Worm (Caenorhabditis elegans) whole organism, L4 larva: ENCODE results near the gene R09E10.6.

Source experiments
- F10B5.3 ChIP-seq: sonication (generic microtip); optimal IDR thresholded peaks from 2 replicates; lab custom pipeline; 2016; ENCODE audit warnings: mild to moderate bottlenecking, missing genetic modification characterization, missing compliant biosample characterization
- F37D6.2 ChIP-seq: sonication (generic microtip); optimal IDR thresholded peaks from 2 replicates; lab custom pipeline; 2016; ENCODE audit warnings: mild to moderate bottlenecking, missing genetic modification characterization, missing compliant biosample characterization
- F49E8.2 ChIP-seq: sonication (generic microtip); optimal IDR thresholded peaks from 2 replicates; lab custom pipeline; 2016; ENCODE audit warnings: missing compliant biosample characterization, mild to moderate bottlenecking, missing genetic modification characterization, borderline replicate concordance
- T26A8.4 ChIP-seq: fragments of 200-800 bp; sonication (Bioruptor generic); IDR thresholded peaks from 2 replicates; pipeline ENCODE4 v1.3.6; 2022; ENCODE audit warnings: missing genetic modification characterization, missing compliant biosample characterization
- Y75B8A.6 ChIP-seq: fragments of 200-800 bp; sonication (Bioruptor generic); IDR thresholded peaks from 2 replicates; pipeline ENCODE4 v1.3.6; 2022; ENCODE audit warnings: missing genetic modification reagents, missing genetic modification characterization, missing compliant biosample characterization
- aha-1 ChIP-seq: fragments of 150-350 bp; peaks from one replicate; lab custom pipeline; 2014; ENCODE audit warnings: missing biosample characterization, missing genetic modification characterization
- aly-2 ChIP-seq: sonication (generic microtip); optimal IDR thresholded peaks from 2 replicates; lab custom pipeline; 2018; ENCODE audit warnings: missing biosample characterization, missing genetic modification characterization
- daf-16 ChIP-seq, 3 experiments: sonication (generic microtip); optimal IDR thresholded peaks; 2 replicates each; lab custom pipeline; 2016 to 2017; ENCODE audit warnings: missing genetic modification characterization in 3 of 3, missing genetic modification reagents in 3 of 3, mild to moderate bottlenecking in 2 of 3, missing compliant biosample characterization in 2 of 3, missing biosample characterization in 1 of 3, moderate library complexity in 1 of 3
- daf-19 ChIP-seq: fragments of 200-800 bp; sonication (Bioruptor generic); conservative IDR thresholded peaks from 2 replicates; pipeline ENCODE4 v1.3.6; 2022; ENCODE audit warnings: missing genetic modification characterization, missing compliant biosample characterization
- dmd-6 ChIP-seq: fragments of 200-800 bp; sonication (Bioruptor generic); IDR thresholded peaks from 2 replicates; pipeline ENCODE4 v1.3.6; 2022; ENCODE audit warnings: missing genetic modification reagents, missing genetic modification characterization, missing compliant biosample characterization
- dmd-9 ChIP-seq: fragments of 200-800 bp; sonication (Bioruptor generic); IDR thresholded peaks from 2 replicates; pipeline ENCODE4 v1.3.6; 2022; ENCODE audit warnings: missing genetic modification reagents, missing genetic modification characterization, missing compliant biosample characterization
- dve-1 ChIP-seq: sonication (generic microtip); optimal IDR thresholded peaks from 2 replicates; lab custom pipeline; 2017; ENCODE audit warnings: antibody characterized with exemption, mild to moderate bottlenecking, missing genetic modification characterization, missing compliant biosample characterization; ENCODE audit not compliant: insufficient read depth
- egl-27 ChIP-seq: sonication (generic microtip); optimal IDR thresholded peaks from 3 replicates; lab custom pipeline; 2017; ENCODE audit warnings: missing biosample characterization, missing genetic modification reagents, missing genetic modification characterization
- fos-1 ChIP-seq: fragments of 150-350 bp; optimal IDR thresholded peaks from 2 replicates; lab custom pipeline; 2014; ENCODE audit warnings: missing biosample characterization, missing genetic modification characterization
- gei-8 ChIP-seq: fragments of 200-800 bp; sonication (Bioruptor generic); optimal IDR thresholded peaks from 2 replicates; lab custom pipeline; 2018; ENCODE audit warnings: mild to moderate bottlenecking, missing genetic modification characterization, missing compliant biosample characterization
- hif-1 ChIP-seq, 2 experiments: sonication (generic microtip); optimal IDR thresholded peaks; 2 replicates each; lab custom pipeline; 2016 to 2017; ENCODE audit warnings: missing compliant biosample characterization in 2 of 2, missing genetic modification characterization in 2 of 2, missing genetic modification reagents in 2 of 2, missing genotype in 2 of 2, mild to moderate bottlenecking in 1 of 2
- hlh-11 ChIP-seq: fragments of 200-800 bp; sonication (Bioruptor generic); optimal IDR thresholded peaks from 2 replicates; lab custom pipeline; 2018; ENCODE audit warnings: mild to moderate bottlenecking, missing genetic modification characterization, missing compliant biosample characterization
- lim-7 ChIP-seq: fragments of 200-800 bp; sonication (Bioruptor generic); IDR thresholded peaks from 2 replicates; pipeline ENCODE4 v1.3.6; 2022; ENCODE audit warnings: missing genetic modification characterization, missing compliant biosample characterization
- lin-13 ChIP-seq: fragments of 150-350 bp; optimal IDR thresholded peaks from 2 replicates; lab custom pipeline; 2014; ENCODE audit warnings: missing biosample characterization, missing genetic modification reagents, missing genetic modification characterization
- lin-15B ChIP-seq: fragments of 150-350 bp; sonication (generic microtip); optimal IDR thresholded peaks from 3 replicates; lab custom pipeline; 2014; ENCODE audit warnings: missing biosample characterization, missing genetic modification characterization
- lin-39 ChIP-seq: fragments of 150-350 bp; optimal IDR thresholded peaks from 2 replicates; lab custom pipeline; 2014; ENCODE audit warnings: missing biosample characterization, missing genetic modification reagents, missing genetic modification characterization
- lir-3 ChIP-seq: sonication (generic microtip); optimal IDR thresholded peaks from 2 replicates; lab custom pipeline; 2016; ENCODE audit warnings: mild to moderate bottlenecking, missing genetic modification characterization, missing compliant biosample characterization
- madf-9 ChIP-seq: fragments of 200-800 bp; sonication (Bioruptor generic); conservative IDR thresholded peaks from 2 replicates; pipeline ENCODE4 v1.3.6; 2022; ENCODE audit warnings: missing genetic modification reagents, missing genetic modification characterization, missing compliant biosample characterization
- mdt-29 ChIP-seq: fragments of 200-800 bp; sonication (Bioruptor generic); IDR thresholded peaks from 2 replicates; pipeline ENCODE4 v1.3.6; 2022; ENCODE audit warnings: missing genetic modification reagents, missing genetic modification characterization, missing compliant biosample characterization
- mep-1 ChIP-seq: fragments of 150-350 bp; sonication (generic microtip); optimal IDR thresholded peaks from 3 replicates; lab custom pipeline; 2014; ENCODE audit warnings: missing biosample characterization, missing genetic modification characterization
- mxl-3 ChIP-seq: fragments of 200-800 bp; sonication (Bioruptor generic); optimal IDR thresholded peaks from 2 replicates; lab custom pipeline; 2018; ENCODE audit warnings: mild to moderate bottlenecking, missing genetic modification characterization, missing compliant biosample characterization
- nhr-10 ChIP-seq: fragments of 150-350 bp; optimal IDR thresholded peaks from 2 replicates; lab custom pipeline; 2014; ENCODE audit warnings: missing biosample characterization, missing genetic modification characterization
- nhr-111 ChIP-seq: fragments of 200-800 bp; sonication (Bioruptor generic); optimal IDR thresholded peaks from 2 replicates; lab custom pipeline; 2018; ENCODE audit warnings: mild to moderate bottlenecking, missing genetic modification characterization, missing compliant biosample characterization
- nhr-237 ChIP-seq: sonication (generic microtip); optimal IDR thresholded peaks from 2 replicates; lab custom pipeline; 2017; ENCODE audit warnings: missing biosample characterization, missing genetic modification characterization
- nhr-28 ChIP-seq: fragments of 150-350 bp; optimal IDR thresholded peaks from 2 replicates; lab custom pipeline; 2014; ENCODE audit warnings: missing biosample characterization, missing genetic modification characterization
- nhr-48 ChIP-seq: sonication (generic microtip); optimal IDR thresholded peaks from 2 replicates; lab custom pipeline; 2016; ENCODE audit warnings: mild to moderate bottlenecking, missing genetic modification characterization, missing compliant biosample characterization
- php-3 ChIP-seq: fragments of 200-800 bp; sonication (Bioruptor generic); IDR thresholded peaks from 2 replicates; pipeline ENCODE4 v1.3.6; 2022; ENCODE audit warnings: missing genetic modification reagents, missing genetic modification characterization, missing compliant biosample characterization
- pqm-1 ChIP-seq: sonication (generic microtip); optimal IDR thresholded peaks from 2 replicates; lab custom pipeline; 2017; ENCODE audit warnings: missing biosample characterization, missing genetic modification characterization
- rbr-2 ChIP-seq: sonication (generic microtip); optimal IDR thresholded peaks from 2 replicates; lab custom pipeline; 2016; ENCODE audit warnings: missing genotype, missing genetic modification characterization, missing compliant biosample characterization
- sdz-12 ChIP-seq: fragments of 200-800 bp; sonication (Bioruptor generic); optimal IDR thresholded peaks from 2 replicates; lab custom pipeline; 2018; ENCODE audit warnings: mild to moderate bottlenecking, missing genetic modification characterization, missing compliant biosample characterization
- set-16 ChIP-seq: fragments of 200-800 bp; sonication (Bioruptor generic); IDR thresholded peaks from 2 replicates; pipeline ENCODE4 v1.3.6; 2022; ENCODE audit warnings: missing genetic modification reagents, missing genetic modification characterization, missing compliant biosample characterization
- spr-1 ChIP-seq: sonication (generic microtip); optimal IDR thresholded peaks from 2 replicates; lab custom pipeline; 2016; ENCODE audit warnings: mild to moderate bottlenecking, missing genetic modification characterization, missing compliant biosample characterization
- tra-1 ChIP-seq: fragments of 200-800 bp; sonication (Bioruptor generic); IDR thresholded peaks from 2 replicates; pipeline ENCODE4 v1.3.6; 2022; ENCODE audit warnings: missing genetic modification reagents, missing genetic modification characterization, missing compliant biosample characterization
- unc-62 ChIP-seq, 3 experiments: fragments of 150-350 bp in 1 of 3; sonication (generic microtip); optimal IDR thresholded peaks in 2 of 3; peaks in 1 of 3; 1 replicate in 1 of 3; 2 replicates in 2 of 3; lab custom pipeline; 2014 to 2017; ENCODE audit warnings: missing biosample characterization in 3 of 3, missing genetic modification characterization in 3 of 3, missing genetic modification reagents in 3 of 3, missing genotype in 1 of 3
- vab-7 ChIP-seq: fragments of 200-800 bp; sonication (Bioruptor generic); IDR thresholded peaks from 2 replicates; pipeline ENCODE4 v1.3.6; 2022; ENCODE audit warnings: missing genetic modification reagents, missing genetic modification characterization, missing compliant biosample characterization
- zfp-3 ChIP-seq: fragments of 200-800 bp; sonication (Bioruptor generic); conservative IDR thresholded peaks from 2 replicates; pipeline ENCODE4 v1.3.6; 2022; ENCODE audit warnings: missing genetic modification reagents, missing genetic modification characterization, missing compliant biosample characterization
- zip-11 ChIP-seq: fragments of 200-800 bp; sonication (Bioruptor generic); IDR thresholded peaks from 2 replicates; pipeline ENCODE4 v1.3.6; 2022; ENCODE audit warnings: missing genetic modification characterization, missing compliant biosample characterization
- ztf-7 ChIP-seq: fragments of 150-350 bp; optimal IDR thresholded peaks from 2 replicates; lab custom pipeline; 2014; ENCODE audit warnings: missing biosample characterization, missing genetic modification characterization

Gene R09E10.6

DNA sequence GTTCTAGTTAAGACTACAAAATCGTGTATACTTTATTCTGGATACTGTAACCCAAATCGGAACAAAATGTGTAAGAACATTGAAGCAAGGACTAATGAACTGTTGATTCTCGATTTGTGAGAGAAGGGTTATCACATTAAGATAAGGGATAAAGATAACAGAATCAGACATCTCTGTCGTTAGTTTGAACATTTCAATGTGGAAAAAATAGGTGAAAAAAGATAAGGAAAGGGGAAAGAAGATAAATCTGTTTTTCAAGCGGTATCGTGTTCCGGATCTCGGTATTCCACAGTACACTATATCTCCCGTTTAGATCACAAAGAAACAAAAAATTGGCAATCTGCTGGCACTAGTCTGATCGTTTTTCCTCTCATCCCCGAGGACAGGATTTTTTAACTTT is 32.9 kb downstream of the R09E10.6 start:
- TF ChIP-seq nhr-28 (tag; lab: Kevin White, UChicago) (peak; percentile 22), set-16 (GFP tag; lab: Robert Waterston, UW) (no peak), dmd-9 (no peak), nhr-48 (tag; lab: Kevin White, UChicago) (peak; percentile 38), php-3 (no peak), daf-16 (GFP tag; optimal IDR thresholded peaks at IDR 0.05; lab: Kevin White, UChicago) (no peak), daf-16 (tag; optimal IDR thresholded peaks at IDR 0.05; lab: Kevin White, UChicago) (no peak), hlh-11 (tag; lab: Kevin White, UChicago) (peak; percentile 29), hif-1 (tag; optimal IDR thresholded peaks at IDR 0.05; lab: Kevin White, UChicago) (no peak), mxl-3 (GFP tag; lab: Kevin White, UChicago) (peak; percentile 18)

DNA sequence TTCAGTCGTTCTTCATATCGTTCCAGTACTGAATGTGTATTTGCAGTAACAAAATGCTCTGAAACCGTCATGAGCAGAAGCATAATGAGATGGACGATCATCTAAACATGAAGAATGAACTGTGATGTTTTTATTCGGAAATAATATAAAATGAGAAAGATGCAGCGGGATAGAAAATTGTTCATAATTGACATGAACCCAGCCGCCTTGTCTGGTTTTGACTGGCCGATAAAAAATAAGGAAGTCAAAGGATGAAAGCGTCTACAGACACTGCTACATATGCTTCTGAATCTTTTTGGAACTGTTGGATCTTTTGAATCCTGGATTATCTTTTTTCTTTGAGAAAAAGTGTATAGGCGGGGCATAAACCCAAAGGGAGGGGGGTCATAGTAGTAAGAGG is 34.4 kb downstream of the R09E10.6 start, which contains the start of gene F01G10.9:
Gene F01G10.9, minus strand, starts transcription at position 101 of the 400 bp plus-strand sequence.
- no peak for TF ChIP-seq F37D6.2 (tag; lab: Kevin White, UChicago)
- no peak for TF ChIP-seq egl-27
- no peak for TF ChIP-seq zfp-3 (GFP tag; lab: Robert Waterston, UW)
- no peak for TF ChIP-seq lim-7 (GFP tag; lab: Robert Waterston, UW)
- TF ChIP-seq aly-2 (tag; lab: Kevin White, UChicago) = no peak
- TF ChIP-seq nhr-111 (GFP tag; lab: Kevin White, UChicago) = no peak
- no peak for TF ChIP-seq daf-19 (GFP tag; lab: Robert Waterston, UW)
- TF ChIP-seq, all 104 proteins: peak for 0

- TF ChIP-seq pqm-1 (tag; lab: Kevin White, UChicago) (peak; percentile 9), dve-1 (peak; percentile 39), T26A8.4 (0 out of 2 replicates have a peak, but pooled peaks have one; percentile 17), dmd-6 (GFP tag; lab: Robert Waterston, UW) (peak; percentile 45), ztf-7 (no peak), F49E8.2 (no peak), daf-16 (GFP tag; optimal IDR thresholded peaks at IDR 0.05; lab: Kevin White, UChicago) (no peak), daf-16 (tag; optimal IDR thresholded peaks at IDR 0.05; lab: Kevin White, UChicago) (peak; percentile 23), lin-39 (no peak), unc-62 (GFP tag; optimal IDR thresholded peaks at IDR 0.05 in 1 of 2; lab: Kevin White, UChicago) (peak in 1 of 2 experiments; percentile 43), unc-62 (tag; optimal IDR thresholded peaks at IDR 0.05; lab: Kevin White, UChicago) (no peak)
Observed at ce11 chrIV:10252886-10253639, 40.9 kb downstream of the R09E10.6 start.

DNA sequence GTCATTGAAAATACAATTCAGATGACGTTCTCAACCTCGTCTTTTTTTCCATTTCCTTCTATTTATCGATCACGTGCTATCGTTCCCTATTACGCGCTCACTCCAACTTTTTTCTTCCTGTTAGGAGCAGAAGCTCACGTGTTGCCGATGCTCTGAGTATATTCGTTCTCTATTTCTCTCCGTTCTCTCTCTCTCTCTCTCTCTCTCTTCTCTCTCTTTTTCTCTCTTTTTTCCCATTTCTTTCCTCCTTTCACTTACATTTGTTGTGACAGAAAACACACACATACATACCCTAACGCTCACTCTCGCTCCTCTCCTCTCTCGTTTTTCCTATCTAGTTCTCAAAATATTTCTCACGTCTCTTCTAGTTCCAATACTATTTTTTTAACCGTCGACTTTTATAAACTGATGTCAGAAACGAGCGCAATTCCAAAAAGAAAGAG is 41.6 kb downstream of the R09E10.6 start:
- TF ChIP-seq fos-1 (tag; lab: Kevin White, UChicago) = peak; percentile 16
- TF ChIP-seq rbr-2 = peak; percentile 91
- peak; percentile 90 for TF ChIP-seq nhr-28 (tag; lab: Kevin White, UChicago)
- peak; percentile 92 for TF ChIP-seq mep-1
- 0 out of 2 replicates have a peak, but pooled peaks have one; percentile 26 for TF ChIP-seq Y75B8A.6 (GFP tag; lab: Robert Waterston, UW)
- TF ChIP-seq nhr-237 = no peak
- peak; percentile 99 for TF ChIP-seq aha-1 (tag; lab: Kevin White, UChicago)
- no peak for TF ChIP-seq lin-15B (tag; lab: Kevin White, UChicago)
- TF ChIP-seq tra-1 (GFP tag; lab: Robert Waterston, UW) = peak; percentile 93
- peak; percentile 90 for TF ChIP-seq set-16 (GFP tag; lab: Robert Waterston, UW)
- peak; percentile 56 for TF ChIP-seq lin-13 (GFP tag; lab: Kevin White, UChicago)
- TF ChIP-seq nhr-10 (tag; lab: Kevin White, UChicago) = peak; percentile 79
- no peak for TF ChIP-seq sdz-12 (GFP tag; lab: Kevin White, UChicago)
- TF ChIP-seq madf-9 (GFP tag; lab: Robert Waterston, UW) = no peak
- TF ChIP-seq spr-1 (tag; lab: Kevin White, UChicago) = peak; percentile 73
- TF ChIP-seq gei-8 = peak; percentile 73
- no peak for TF ChIP-seq zip-11
- peak; percentile 96 for TF ChIP-seq dmd-6 (GFP tag; lab: Robert Waterston, UW)
- TF ChIP-seq unc-62 (GFP tag; optimal IDR thresholded peaks at IDR 0.05 in 1 of 2; lab: Kevin White, UChicago) = peak in 1 of 2 experiments; percentile 100
- TF ChIP-seq unc-62 (tag; optimal IDR thresholded peaks at IDR 0.05; lab: Kevin White, UChicago) = no peak
- no peak for TF ChIP-seq F10B5.3
- TF ChIP-seq lir-3 = no peak
- 0 out of 2 replicates have a peak, but pooled peaks have one; percentile 39 for TF ChIP-seq vab-7 (GFP tag; lab: Robert Waterston, UW)
- TF ChIP-seq mdt-29 = 0 out of 2 replicates have a peak, but pooled peaks have one; percentile 73
